Worm (Caenorhabditis elegans): ENCODE data around the gene ZK813.7.

DNA sequence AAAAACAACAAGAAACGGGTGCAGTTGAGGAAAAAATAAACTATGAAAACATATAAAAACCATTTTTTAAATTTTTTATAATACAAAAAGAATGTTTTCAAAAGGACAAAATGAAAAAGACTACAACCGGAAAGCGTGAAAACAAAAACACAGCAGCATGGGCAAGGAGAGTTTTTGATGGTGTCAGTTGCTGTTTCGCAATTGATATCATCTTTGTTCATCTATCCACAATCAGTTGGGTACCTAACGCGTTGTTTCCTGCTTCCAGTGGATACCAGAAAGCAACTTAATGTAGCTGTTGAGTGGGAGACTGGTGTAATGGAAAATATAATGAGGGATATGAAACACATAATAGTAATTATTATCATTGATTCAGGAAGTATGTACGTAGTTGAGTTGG, 4.8 kb upstream of the ZK813.7 start:
- TF ChIP-seq flt-1 (GFP tag; IDR thresholded peaks at IDR 0.05) (no peak), ztf-29 (GFP tag; IDR thresholded peaks at IDR 0.05) (no peak), tab-1 (GFP tag; IDR thresholded peaks at IDR 0.05) (no peak), cog-1 (tag; optimal IDR thresholded peaks at IDR 0.05) (no peak), klf-2 (GFP tag; conservative IDR thresholded peaks at IDR 0.05) (no peak), T22C8.4 (GFP tag; IDR thresholded peaks at IDR 0.05) (no peak), med-1 (GFP tag; optimal IDR thresholded peaks at IDR 0.05; ENCODE audit: insufficient read depth) (no peak), ref-1 (GFP tag; conservative IDR thresholded peaks at IDR 0.05) (no peak)

Measured in whole organism, midembryonic.